Worm (Caenorhabditis elegans) whole organism, mixed stage, embryonic: ENCODE data around the gene fbxb-75.

Experiments
- blmp-1 ChIP-seq: fragments of 150-350 bp; optimal IDR thresholded peaks from 2 replicates; lab custom pipeline; 2014; ENCODE audit warnings: missing biosample characterization, missing genetic modification characterization
- ces-1 ChIP-seq: fragments of 150-350 bp; optimal IDR thresholded peaks from 2 replicates; lab custom pipeline; 2014; ENCODE audit warnings: missing biosample characterization, missing genetic modification reagents, missing genetic modification characterization
- elt-1 ChIP-seq: sonication (generic microtip); optimal IDR thresholded peaks from 2 replicates; lab custom pipeline; 2017; ENCODE audit warnings: missing genetic modification characterization, mild to moderate bottlenecking, missing compliant biosample characterization, antibody characterized with exemption, moderate library complexity, borderline replicate concordance; ENCODE audit not compliant: insufficient read depth
- lin-32 ChIP-seq: fragments of 200-800 bp; sonication (Bioruptor generic); optimal IDR thresholded peaks from 2 replicates; lab custom pipeline; 2018; ENCODE audit warnings: mild to moderate bottlenecking, missing genetic modification characterization, missing compliant biosample characterization
- lsy-2 ChIP-seq: fragments of 150-350 bp; optimal IDR thresholded peaks from 2 replicates; lab custom pipeline; 2014; ENCODE audit warnings: missing biosample characterization, missing genetic modification characterization
- mep-1 ChIP-seq: fragments of 150-350 bp; optimal IDR thresholded peaks from 2 replicates; lab custom pipeline; 2017; ENCODE audit warnings: missing biosample characterization, missing genetic modification reagents, missing genetic modification characterization, inconsistent platforms
- nhr-12 ChIP-seq: fragments of 150-350 bp; optimal IDR thresholded peaks from 2 replicates; lab custom pipeline; 2014; ENCODE audit warnings: missing biosample characterization, missing genetic modification characterization
- nhr-237 ChIP-seq: fragments of 150-350 bp; optimal IDR thresholded peaks from 2 replicates; lab custom pipeline; 2014; ENCODE audit warnings: missing biosample characterization, missing genetic modification characterization
- nhr-28 ChIP-seq: fragments of 150-350 bp; optimal IDR thresholded peaks from 2 replicates; lab custom pipeline; 2014; ENCODE audit warnings: missing biosample characterization, missing genetic modification characterization
- snpc-4 ChIP-seq: fragments of 150-350 bp; optimal IDR thresholded peaks from 2 replicates; lab custom pipeline; 2014; ENCODE audit warnings: missing biosample characterization, missing genetic modification characterization
- unc-62 ChIP-seq: fragments of 150-350 bp; optimal IDR thresholded peaks from 2 replicates; lab custom pipeline; 2014; ENCODE audit warnings: missing biosample characterization, missing genetic modification reagents, missing genetic modification characterization
- ztf-11 ChIP-seq: fragments of 150-350 bp; optimal IDR thresholded peaks from 2 replicates; lab custom pipeline; 2014; ENCODE audit warnings: missing biosample characterization, missing genetic modification characterization

- TF ChIP-seq ztf-11 (no peak), unc-62 (GFP tag; lab: Kevin White, UChicago) (no peak), nhr-28 (tag; lab: Kevin White, UChicago) (no peak), nhr-12 (tag; lab: Kevin White, UChicago) (no peak), mep-1 (no peak), lsy-2 (tag; lab: Kevin White, UChicago) (no peak), snpc-4 (tag; lab: Kevin White, UChicago) (no peak), blmp-1 (tag; lab: Kevin White, UChicago) (no peak), ces-1 (GFP tag; lab: Kevin White, UChicago) (no peak), nhr-237 (tag; lab: Kevin White, UChicago) (no peak), lin-32 (GFP tag; lab: Kevin White, UChicago) (no peak), elt-1 (tag; lab: Kevin White, UChicago) (no peak)
Measured at ce11 chrIV:4481298-4481697, 40.3 kb upstream of the fbxb-75 start.
